Fruit fly (Drosophila melanogaster) whole organism, embryonic: ENCODE results near the gene cwo.

Experiments
- Abd-B ChIP-seq: fragments of 200-800 bp; sonication (Bioruptor generic); optimal IDR thresholded peaks from 2 replicates; lab custom pipeline; 2018; ENCODE audit warnings: missing biosample characterization, mild to moderate bottlenecking, missing genetic modification characterization, moderate library complexity
- CG10543 ChIP-seq: fragments of 200-800 bp; sonication (Bioruptor generic); optimal IDR thresholded peaks from 3 replicates; lab custom pipeline; 2017; ENCODE audit warnings: missing biosample characterization, mild to moderate bottlenecking, missing genetic modification characterization, moderate library complexity
- CG11398 ChIP-seq: fragments of 200-800 bp; sonication (Bioruptor generic); optimal IDR thresholded peaks from 2 replicates; lab custom pipeline; 2016; ENCODE audit warnings: missing biosample characterization, missing genetic modification characterization
- CG11456 ChIP-seq: fragments of 200-800 bp; sonication (Bioruptor generic); IDR thresholded peaks from 3 replicates; pipeline ENCODE4 v1.3.6; 2022; ENCODE audit warnings: missing biosample characterization, missing genetic modification characterization
- CG12299 ChIP-seq: fragments of 200-800 bp; sonication (Bioruptor generic); optimal IDR thresholded peaks from 2 replicates; lab custom pipeline; 2018; ENCODE audit warnings: missing biosample characterization, mild to moderate bottlenecking, missing genetic modification characterization
- CG15601 ChIP-seq: fragments of 200-800 bp; sonication (Bioruptor generic); optimal IDR thresholded peaks from 3 replicates; lab custom pipeline; 2019; ENCODE audit warnings: missing biosample characterization, mild to moderate bottlenecking, missing genetic modification characterization, moderate library complexity
- CG16863 ChIP-seq: fragments of 200-800 bp; sonication (Bioruptor generic); optimal IDR thresholded peaks from 3 replicates; lab custom pipeline; 2016; ENCODE audit warnings: missing biosample characterization, missing genetic modification characterization
- CG2116 ChIP-seq: fragments of 200-800 bp; sonication (Bioruptor generic); optimal IDR thresholded peaks from 3 replicates; lab custom pipeline; 2018; ENCODE audit warnings: missing biosample characterization, mild to moderate bottlenecking, missing genetic modification characterization
- CG2875 ChIP-seq: fragments of 200-800 bp; sonication (Bioruptor generic); optimal IDR thresholded peaks from 2 replicates; lab custom pipeline; 2017; ENCODE audit warnings: missing biosample characterization, mild to moderate bottlenecking, missing genetic modification characterization, missing genetic modification reagents
- CG3163 ChIP-seq: fragments of 200-800 bp; sonication (Bioruptor generic); optimal IDR thresholded peaks from 3 replicates; lab custom pipeline; 2016; ENCODE audit warnings: missing biosample characterization, missing genetic modification characterization
- CG4404 ChIP-seq: fragments of 200-800 bp; sonication (Bioruptor generic); IDR thresholded peaks from 2 replicates; pipeline ENCODE4 v1.3.6; 2022; ENCODE audit warnings: missing biosample characterization, missing genetic modification characterization
- CG4617 ChIP-seq: fragments of 200-800 bp; sonication (Bioruptor generic); optimal IDR thresholded peaks from 3 replicates; lab custom pipeline; 2016; ENCODE audit warnings: missing biosample characterization, missing genetic modification characterization, borderline replicate concordance
- CG6765 ChIP-seq: fragments of 200-800 bp; sonication (Bioruptor generic); optimal IDR thresholded peaks from 3 replicates; lab custom pipeline; 2017; ENCODE audit warnings: missing biosample characterization, mild to moderate bottlenecking, missing genetic modification characterization
- CG7786 ChIP-seq: fragments of 200-800 bp; sonication (Bioruptor generic); optimal IDR thresholded peaks from 2 replicates; lab custom pipeline; 2016; ENCODE audit warnings: missing biosample characterization, missing genetic modification characterization
- CG7987 ChIP-seq: fragments of 200-800 bp; sonication (Bioruptor generic); optimal IDR thresholded peaks from 2 replicates; lab custom pipeline; 2018; ENCODE audit warnings: missing biosample characterization, mild to moderate bottlenecking, missing genetic modification characterization, moderate library complexity
- CG8089 ChIP-seq: fragments of 200-800 bp; sonication (Bioruptor generic); optimal IDR thresholded peaks from 3 replicates; lab custom pipeline; 2016; ENCODE audit warnings: missing biosample characterization, missing genetic modification characterization
- CG8290 ChIP-seq, 3 experiments: fragments of 200-800 bp; sonication (Bioruptor generic); optimal IDR thresholded peaks; 2 replicates each; lab custom pipeline; 2016 to 2019; ENCODE audit warnings: missing biosample characterization in 3 of 3, missing genetic modification characterization in 3 of 3, mild to moderate bottlenecking in 2 of 3, moderate library complexity in 1 of 3
- Dad ChIP-seq: fragments of 200-800 bp; sonication (Bioruptor generic); optimal IDR thresholded peaks from 3 replicates; lab custom pipeline; 2016; ENCODE audit warnings: missing biosample characterization, missing genetic modification characterization
- Dll ChIP-seq: fragments of 200-800 bp; sonication (Bioruptor generic); IDR thresholded peaks from 4 replicates; pipeline ENCODE4 v1.3.6; 2022; ENCODE audit warnings: missing biosample characterization, missing genetic modification characterization; ENCODE audit not compliant: partially characterized antibody
- Dref ChIP-seq: fragments of 200-800 bp; sonication (Bioruptor generic); IDR thresholded peaks from 2 replicates; pipeline ENCODE4 v1.3.6; 2022; ENCODE audit warnings: missing biosample characterization, missing genetic modification characterization
- Elba2 ChIP-seq: fragments of 200-800 bp; sonication (Bioruptor generic); optimal IDR thresholded peaks from 3 replicates; lab custom pipeline; 2016; ENCODE audit warnings: missing biosample characterization, missing genetic modification characterization
- HLH54F ChIP-seq: fragments of 200-800 bp; sonication (Bioruptor generic); optimal IDR thresholded peaks from 3 replicates; lab custom pipeline; 2016; ENCODE audit warnings: missing biosample characterization, missing genetic modification characterization
- HmgZ ChIP-seq: fragments of 200-800 bp; sonication (Bioruptor generic); optimal IDR thresholded peaks from 2 replicates; lab custom pipeline; 2018; ENCODE audit warnings: missing biosample characterization, mild to moderate bottlenecking, missing genetic modification characterization
- Hmr ChIP-seq: fragments of 200-800 bp; sonication (Bioruptor generic); optimal IDR thresholded peaks from 3 replicates; lab custom pipeline; 2017; ENCODE audit warnings: mild to moderate bottlenecking, missing biosample characterization, missing genetic modification reagents, missing genetic modification characterization
- Hmx ChIP-seq: fragments of 200-800 bp; sonication (Bioruptor generic); optimal IDR thresholded peaks from 2 replicates; lab custom pipeline; 2016; ENCODE audit warnings: missing biosample characterization, missing genetic modification characterization
- Hr78 ChIP-seq, 2 experiments: fragments of 200-800 bp in 1 of 2; fragments of >200 bp in 1 of 2; sonication (Bioruptor generic) in 1 of 2; optimal IDR thresholded peaks; 2 replicates each; lab custom pipeline; 2017 to 2019; ENCODE audit warnings: missing biosample characterization in 2 of 2, missing genetic modification characterization in 2 of 2, mild to moderate bottlenecking in 1 of 2, moderate library complexity in 1 of 2
- Hsf ChIP-seq: fragments of 200-800 bp; sonication (Bioruptor generic); optimal IDR thresholded peaks from 3 replicates; lab custom pipeline; 2016; ENCODE audit warnings: missing biosample characterization, missing genetic modification characterization
- NC2β ChIP-seq: fragments of 200-800 bp; sonication (Bioruptor generic); optimal IDR thresholded peaks from 2 replicates; lab custom pipeline; 2016; ENCODE audit warnings: missing biosample characterization, missing genetic modification characterization
- Neu2 ChIP-seq: fragments of 200-800 bp; sonication (Bioruptor generic); optimal IDR thresholded peaks from 3 replicates; lab custom pipeline; 2016; ENCODE audit warnings: missing biosample characterization, missing genetic modification characterization, borderline replicate concordance
- Nf-YA ChIP-seq: fragments of 200-800 bp; sonication (Bioruptor generic); IDR thresholded peaks from 2 replicates; pipeline ENCODE4 v1.3.6; 2022; ENCODE audit warnings: missing biosample characterization, missing genetic modification characterization
- Oli ChIP-seq: fragments of 200-800 bp; sonication (Bioruptor generic); optimal IDR thresholded peaks from 2 replicates; lab custom pipeline; 2018; ENCODE audit warnings: missing biosample characterization, mild to moderate bottlenecking, missing genetic modification characterization, moderate library complexity
- Sry-β ChIP-seq: fragments of 200-800 bp; sonication (Bioruptor generic); optimal IDR thresholded peaks from 2 replicates; lab custom pipeline; 2018; ENCODE audit warnings: missing biosample characterization, mild to moderate bottlenecking, missing genetic modification characterization, moderate library complexity
- Usf ChIP-seq: fragments of 200-800 bp; sonication (Bioruptor generic); optimal IDR thresholded peaks from 2 replicates; lab custom pipeline; 2017; ENCODE audit warnings: missing genotype, missing biosample characterization, missing genetic modification characterization
- Xbp1 ChIP-seq: fragments of 200-800 bp; sonication (Bioruptor generic); optimal IDR thresholded peaks from 3 replicates; lab custom pipeline; 2016; ENCODE audit warnings: missing biosample characterization, mild to moderate bottlenecking, missing genetic modification characterization
- bsh ChIP-seq, 2 experiments: fragments of 200-800 bp; sonication (Bioruptor generic); optimal IDR thresholded peaks; 2 replicates each; lab custom pipeline; 2017 to 2018; ENCODE audit warnings: mild to moderate bottlenecking in 2 of 2, missing biosample characterization in 2 of 2, missing genetic modification characterization in 2 of 2, moderate library complexity in 1 of 2
- exex ChIP-seq: fragments of 200-800 bp; sonication (Bioruptor generic); optimal IDR thresholded peaks from 4 replicates; lab custom pipeline; 2018; ENCODE audit warnings: missing biosample characterization, mild to moderate bottlenecking, missing genetic modification characterization, moderate library complexity
- gcm ChIP-seq: fragments of 200-800 bp; sonication (Bioruptor generic); optimal IDR thresholded peaks from 2 replicates; lab custom pipeline; 2019; ENCODE audit warnings: missing biosample characterization, mild to moderate bottlenecking, missing genetic modification characterization, moderate library complexity
- lab ChIP-seq: fragments of 200-800 bp; sonication (Bioruptor generic); optimal IDR thresholded peaks from 3 replicates; lab custom pipeline; 2017; ENCODE audit warnings: missing biosample characterization, missing genetic modification characterization, mild to moderate bottlenecking, moderate library complexity, missing genetic modification reagents
- nerfin-1 ChIP-seq: fragments of 200-800 bp; sonication (Bioruptor generic); optimal IDR thresholded peaks from 3 replicates; lab custom pipeline; 2019; ENCODE audit warnings: missing biosample characterization, mild to moderate bottlenecking, missing genetic modification characterization, moderate library complexity
- nmo ChIP-seq: fragments of 200-800 bp; sonication (Bioruptor generic); optimal IDR thresholded peaks from 2 replicates; lab custom pipeline; 2018; ENCODE audit warnings: missing biosample characterization, mild to moderate bottlenecking, missing genetic modification characterization, moderate library complexity
- oc ChIP-seq: fragments of 200-800 bp; sonication (Bioruptor generic); optimal IDR thresholded peaks from 2 replicates; lab custom pipeline; 2018; ENCODE audit warnings: missing biosample characterization, mild to moderate bottlenecking, missing genetic modification characterization, moderate library complexity
- onecut ChIP-seq: fragments of 200-800 bp; sonication (Bioruptor generic); IDR thresholded peaks from 2 replicates; pipeline ENCODE4 v1.3.6; 2022; ENCODE audit warnings: missing biosample characterization, missing genetic modification characterization
- otp ChIP-seq: fragments of 200-800 bp; sonication (Bioruptor generic); IDR thresholded peaks from 3 replicates; pipeline ENCODE4, ENCODE4 v1.3.6; 2022; ENCODE audit warnings: missing biosample characterization, missing genetic modification characterization
- prd ChIP-seq, 3 experiments: fragments of >200 bp in 2 of 3; fragments of 200-800 bp in 1 of 3; sonication (Bioruptor generic) in 1 of 3; optimal IDR thresholded peaks in 2 of 3; IDR thresholded peaks in 1 of 3; 2 replicates in 2 of 3; 3 replicates in 1 of 3; pipeline versions ENCODE4 v1.3.6 to Lab custom; 2017 to 2022; ENCODE audit warnings: missing biosample characterization in 1 of 3, missing genetic modification characterization in 1 of 3
- pros ChIP-seq: fragments of 200-800 bp; sonication (Bioruptor generic); optimal IDR thresholded peaks from 3 replicates; lab custom pipeline; 2019; ENCODE audit warnings: missing biosample characterization, mild to moderate bottlenecking, missing genetic modification characterization, moderate library complexity
- salm ChIP-seq: fragments of 200-800 bp; sonication (Bioruptor generic); optimal IDR thresholded peaks from 2 replicates; lab custom pipeline; 2018; ENCODE audit warnings: missing biosample characterization, mild to moderate bottlenecking, missing genetic modification characterization
- slbo ChIP-seq: fragments of 200-800 bp; sonication (Bioruptor generic); IDR thresholded peaks from 2 replicates; pipeline ENCODE4 v1.3.6; 2022; ENCODE audit warnings: missing biosample characterization, missing genetic modification characterization
- sqz ChIP-seq: fragments of 200-800 bp; sonication (Bioruptor generic); optimal IDR thresholded peaks from 3 replicates; lab custom pipeline; 2018; ENCODE audit warnings: missing biosample characterization, mild to moderate bottlenecking, missing genetic modification characterization
- twi ChIP-seq: fragments of 200-800 bp; optimal IDR thresholded peaks from 2 replicates; lab custom pipeline; 2019; ENCODE audit warnings: missing biosample characterization, mild to moderate bottlenecking, missing genetic modification characterization, moderate library complexity

Gene cwo

DNA sequence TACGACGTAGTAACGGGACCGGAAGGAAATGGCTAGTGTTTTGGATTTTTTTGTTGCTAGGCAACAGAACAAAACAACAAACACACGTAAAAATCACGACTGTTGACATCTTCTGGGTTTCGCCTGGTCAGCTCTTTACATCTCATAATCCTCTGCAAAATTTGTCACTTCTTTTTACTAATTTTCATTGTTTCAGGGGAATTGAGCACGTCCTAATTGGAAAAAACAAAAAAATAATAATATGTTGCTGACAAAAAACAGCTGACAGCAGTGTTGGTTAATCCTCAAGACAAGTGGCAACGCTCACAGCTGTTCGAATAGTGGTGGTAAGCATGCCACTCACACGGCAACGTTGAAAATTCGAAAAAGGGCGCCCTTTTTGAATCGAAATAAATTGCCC, 10.2 kb upstream of the cwo start, which contains the start of gene Rfx (continued):
- TF ChIP-seq CG16863 (GFP tag; lab: Kevin White, UChicago) (no peak), Abd-B (GFP tag; lab: Kevin White, UChicago) (no peak), Oli (no peak), CG12299 (tag; lab: Kevin White, UChicago) (peak; percentile 57), CG4404 (GFP tag; lab: Robert Waterston, UW) (no peak), nmo (GFP tag; lab: Kevin White, UChicago) (peak; percentile 40), CG7786 (GFP tag; lab: Kevin White, UChicago) (peak; percentile 15), sqz (GFP tag; lab: Kevin White, UChicago) (peak; percentile 72), Hmx (GFP tag; lab: Kevin White, UChicago) (no peak), CG2875 (GFP tag; lab: Kevin White, UChicago) (no peak), CG10543 (GFP tag; lab: Kevin White, UChicago) (peak; percentile 53), twi (tag; lab: Kevin White, UChicago) (peak; percentile 43), CG4617 (peak; percentile 67), CG11398 (peak; percentile 28), Dll (no peak), CG8089 (GFP tag; lab: Kevin White, UChicago) (no peak), lab (GFP tag; lab: Kevin White, UChicago) (peak; percentile 38), Neu2 (GFP tag; lab: Kevin White, UChicago) (no peak), HmgZ (tag; lab: Kevin White, UChicago) (peak; percentile 65), prd (optimal IDR thresholded peaks at IDR 0.05; lab: Kevin White, UChicago) (no peak), prd (GFP tag; IDR thresholded peaks at IDR 0.05; lab: Robert Waterston, UW) (no peak), Hsf (GFP tag; lab: Kevin White, UChicago) (peak; percentile 35), Hmr (GFP tag; lab: Kevin White, UChicago) (peak; percentile 70), CG8290 (GFP tag; optimal IDR thresholded peaks at IDR 0.05; lab: Kevin White, UChicago) (no peak), CG8290 (tag; optimal IDR thresholded peaks at IDR 0.05; lab: Kevin White, UChicago) (peak in 1 of 2 experiments; percentile 5), nerfin-1 (tag; lab: Kevin White, UChicago) (peak; percentile 22), bsh (GFP tag; optimal IDR thresholded peaks at IDR 0.05; lab: Kevin White, UChicago) (peak in 1 of 2 experiments; percentile 55), Elba2 (GFP tag; lab: Kevin White, UChicago) (peak; percentile 39), otp (GFP tag; lab: Robert Waterston, UW) (no peak), Hr78 (GFP tag; optimal IDR thresholded peaks at IDR 0.05; lab: Kevin White, UChicago) (no peak), Sry-β (GFP tag; lab: Kevin White, UChicago) (peak; percentile 25), HLH54F (GFP tag; lab: Kevin White, UChicago) (no peak), Dad (GFP tag; lab: Kevin White, UChicago) (peak; percentile 4), Usf (GFP tag; lab: Kevin White, UChicago) (no peak), CG7987 (GFP tag; lab: Kevin White, UChicago) (peak; percentile 48), salm (no peak), onecut (GFP tag; lab: Robert Waterston, UW) (0 out of 2 replicates have a peak, but pooled peaks have one; percentile 10), gcm (GFP tag; lab: Kevin White, UChicago) (peak; percentile 40), slbo (GFP tag; lab: Robert Waterston, UW) (no peak), Dref (GFP tag; lab: Robert Waterston, UW) (no peak), CG2116 (GFP tag; lab: Kevin White, UChicago) (peak; percentile 63), exex (peak; percentile 16), CG15601 (tag; lab: Kevin White, UChicago) (peak; percentile 37), pros (no peak), Nf-YA (GFP tag; lab: Robert Waterston, UW) (no peak), CG6765 (GFP tag; lab: Kevin White, UChicago) (peak; percentile 37), NC2β (GFP tag; lab: Kevin White, UChicago) (peak; percentile 23), oc (tag; lab: Kevin White, UChicago) (no peak), CG11456 (GFP tag; lab: Robert Waterston, UW) (no peak), CG3163 (GFP tag; lab: Kevin White, UChicago) (no peak), Xbp1 (no peak)
